Worm (Caenorhabditis elegans): ENCODE data around the gene F39G3.3.

The F39G3.3 gene

DNA sequence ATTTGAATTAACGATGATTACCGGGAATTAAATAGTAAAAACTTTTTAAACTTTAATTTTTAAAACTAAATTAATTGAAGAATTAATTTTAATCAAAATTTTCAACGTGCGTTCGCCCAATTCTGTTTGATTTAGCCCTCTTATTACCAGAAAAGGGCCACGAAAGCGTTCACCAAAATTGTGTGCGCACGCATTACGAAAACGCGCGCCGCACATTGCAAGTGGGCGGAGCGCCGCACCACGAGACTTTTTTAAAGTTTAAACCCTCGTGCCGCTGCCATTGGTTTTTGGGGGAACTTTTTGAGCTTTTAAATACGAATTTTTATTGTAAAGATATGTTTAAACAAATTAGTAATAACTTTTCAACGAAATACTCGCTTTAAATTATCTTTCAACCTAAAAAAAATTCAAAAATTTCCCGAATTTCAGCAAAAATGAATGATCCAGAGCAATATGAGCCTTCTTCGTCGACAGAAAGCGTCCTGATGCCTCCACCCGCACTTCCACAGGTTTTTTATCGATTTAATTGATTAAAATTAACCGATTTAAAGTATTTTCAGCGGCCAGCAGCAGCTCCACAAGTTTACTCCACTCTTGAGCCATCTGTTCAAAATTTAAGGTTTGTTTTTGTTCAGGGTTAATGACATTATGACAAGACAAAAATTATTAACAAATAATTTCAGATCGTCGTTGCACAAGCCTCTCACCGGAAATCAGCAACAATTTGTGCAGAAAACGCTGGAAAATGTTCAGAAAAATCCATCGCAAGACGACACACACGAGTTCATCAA, 44.8 kb upstream of the F39G3.3 start, which contains the start of gene taf-10 (continued):
- TF ChIP-seq lin-15B (tag; optimal IDR thresholded peaks at IDR 0.05): peak; percentile 9
- TF ChIP-seq jun-1 (tag; optimal IDR thresholded peaks at IDR 0.05): no peak
- no peak for TF ChIP-seq ceh-90 (tag; optimal IDR thresholded peaks at IDR 0.05)

ce11 chrV:4687944-4688505, 43.7 kb upstream of the F39G3.3 start, which contains the start of gene K03B4.2:
TSS of gene K03B4.2 (plus strand) at chrV:4687994.
- TF ChIP-seq elt-2 (tag; optimal IDR thresholded peaks at IDR 0.05) (peak; percentile 3), efl-1 (optimal IDR thresholded peaks at IDR 0.05) (no peak), efl-1 (GFP tag; optimal IDR thresholded peaks at IDR 0.05 in 1 of 2) (peak in 1 of 2 experiments; percentile 81), nhr-20 (tag; optimal IDR thresholded peaks at IDR 0.05) (no peak), ama-1 (optimal IDR thresholded peaks at IDR 0.05) (peak; percentile 71), nhr-71 (tag; optimal IDR thresholded peaks at IDR 0.05) (peak; percentile 11)

DNA sequence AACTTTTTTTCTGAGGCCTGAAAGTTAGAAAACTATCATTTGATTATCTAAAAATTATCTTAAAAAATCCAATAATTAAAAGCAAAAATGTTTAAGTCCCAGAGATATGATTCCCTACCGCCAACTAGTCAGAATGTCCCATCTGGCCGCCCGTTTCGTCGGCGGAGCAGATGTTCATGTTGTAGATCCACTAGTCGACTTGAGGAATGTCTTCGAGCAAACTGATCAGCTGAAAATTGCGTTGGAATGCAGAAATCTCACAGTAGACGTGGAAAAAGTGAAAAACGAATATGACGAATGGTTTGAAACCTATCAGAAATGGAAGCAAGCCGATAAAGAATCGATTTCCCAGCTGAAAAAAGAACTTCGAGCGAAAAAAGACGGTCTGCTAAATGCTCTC, 42.5 kb upstream of the F39G3.3 start, which contains the start of gene K03B4.1:
Gene K03B4.1, plus strand, starts transcription at position 97 of the 400 bp plus-strand sequence.
- TF ChIP-seq efl-1 (optimal IDR thresholded peaks at IDR 0.05): no peak
- TF ChIP-seq efl-1 (GFP tag; optimal IDR thresholded peaks at IDR 0.05 in 1 of 2): peak in 1 of 2 experiments; percentile 43
- peak; percentile 38 for TF ChIP-seq ama-1 (optimal IDR thresholded peaks at IDR 0.05)
- TF ChIP-seq hlh-4 (tag; optimal IDR thresholded peaks at IDR 0.05): no peak

DNA sequence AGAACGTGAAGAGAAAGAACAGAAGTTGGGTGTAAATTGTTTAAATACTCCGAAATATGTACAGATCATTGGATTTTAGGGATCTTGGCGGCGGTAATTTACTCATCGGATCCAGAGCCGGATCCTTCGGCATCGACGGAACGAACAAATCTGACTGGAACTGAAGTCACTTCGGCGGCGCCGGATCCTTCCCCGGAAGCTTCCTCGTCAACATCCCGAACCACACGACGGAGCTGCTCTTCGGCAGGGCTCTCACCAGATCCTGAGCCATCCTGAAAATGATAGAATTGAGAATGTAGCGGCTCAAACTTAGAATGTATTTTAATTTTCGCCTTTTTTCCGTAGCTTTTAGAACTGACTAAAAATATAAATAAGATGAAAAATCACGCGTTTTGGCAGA, 40.1 kb upstream of the F39G3.3 start:
- no peak for TF ChIP-seq nhr-20 (tag; optimal IDR thresholded peaks at IDR 0.05)
- no peak for TF ChIP-seq sox-4 (tag; optimal IDR thresholded peaks at IDR 0.05)
- no peak for TF ChIP-seq nhr-12 (tag; optimal IDR thresholded peaks at IDR 0.05)
- TF ChIP-seq zip-4 (GFP tag; optimal IDR thresholded peaks at IDR 0.05): no peak
- no peak for TF ChIP-seq lsy-2 (tag; optimal IDR thresholded peaks at IDR 0.05)
- no peak for TF ChIP-seq ceh-63 (GFP tag; optimal IDR thresholded peaks at IDR 0.05)
- no peak for TF ChIP-seq fkh-10 (GFP tag; optimal IDR thresholded peaks at IDR 0.05)
- TF ChIP-seq nhr-47 (tag; optimal IDR thresholded peaks at IDR 0.05): no peak
- no peak for TF ChIP-seq zag-1 (tag; optimal IDR thresholded peaks at IDR 0.05)
- no peak for TF ChIP-seq unc-86 (tag; optimal IDR thresholded peaks at IDR 0.05)
- TF ChIP-seq Y116A8C.19 (tag; optimal IDR thresholded peaks at IDR 0.05; ENCODE audit: borderline replicate concordance): no peak
- TF ChIP-seq blmp-1 (tag; optimal IDR thresholded peaks at IDR 0.05): no peak
- no peak for TF ChIP-seq ama-1 (optimal IDR thresholded peaks at IDR 0.05)
- no peak for TF ChIP-seq dpl-1 (GFP tag; optimal IDR thresholded peaks at IDR 0.05)
- no peak for TF ChIP-seq snpc-4 (tag; optimal IDR thresholded peaks at IDR 0.05)
- TF ChIP-seq egl-27 (tag; optimal IDR thresholded peaks at IDR 0.05): no peak
- TF ChIP-seq elt-2 (tag; optimal IDR thresholded peaks at IDR 0.05): no peak
- TF ChIP-seq xbp-1 (tag; optimal IDR thresholded peaks at IDR 0.05): no peak
- no peak for TF ChIP-seq hpl-2 (GFP tag; optimal IDR thresholded peaks at IDR 0.05)
- no peak for TF ChIP-seq ceh-8 (GFP tag; optimal IDR thresholded peaks at IDR 0.05)

DNA sequence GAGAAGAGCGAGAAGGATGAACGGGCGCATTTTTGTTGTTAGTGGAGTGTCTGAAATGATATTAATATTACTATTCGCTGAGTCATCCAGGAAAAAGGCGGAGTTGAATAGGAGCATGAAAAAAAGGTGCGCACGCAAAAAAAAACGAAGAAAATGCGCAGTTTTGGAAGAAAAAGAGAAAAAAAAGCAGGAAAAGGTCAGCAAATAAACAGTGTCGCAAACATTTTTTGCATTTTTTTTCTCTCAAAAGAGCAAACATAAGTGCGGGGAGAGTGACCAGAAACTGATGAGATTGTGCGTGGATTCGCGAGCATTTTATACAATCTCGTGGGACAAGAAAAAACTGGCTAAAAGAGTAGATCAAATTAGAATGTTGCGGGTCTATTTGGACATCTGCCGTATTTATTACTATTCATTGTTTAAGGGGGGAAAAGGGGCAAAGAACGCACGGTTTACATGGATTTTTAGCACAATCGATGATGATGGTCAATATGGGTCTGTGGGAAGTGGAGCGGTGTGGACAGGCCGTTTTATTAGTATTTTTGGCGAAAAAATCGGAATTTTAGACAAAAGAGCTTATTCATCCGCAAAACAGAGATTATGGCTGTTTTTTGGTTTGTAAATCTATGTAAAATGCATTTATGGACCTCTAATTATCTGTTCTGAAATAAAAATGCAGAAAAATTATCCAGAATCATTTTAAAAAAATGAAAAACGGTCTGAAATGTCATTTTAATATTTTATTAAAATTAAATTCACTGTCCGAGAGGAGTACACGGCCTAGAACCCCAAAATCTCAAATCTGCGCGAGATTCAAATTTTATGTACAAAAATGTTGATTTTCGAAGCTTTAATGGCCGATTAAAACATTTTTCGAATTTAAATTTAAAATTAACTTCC, 39.1 kb upstream of the F39G3.3 start, which contains the start of gene cpg-8:
Gene cpg-8, minus strand, starts transcription at position 51 of the 900 bp plus-strand sequence.
- TF ChIP-seq lin-35 (GFP tag; optimal IDR thresholded peaks at IDR 0.05) (peak in 1 of 2 experiments; percentile 59), C16A3.4 (tag; optimal IDR thresholded peaks at IDR 0.05) (peak; percentile 4), nhr-11 (tag; optimal IDR thresholded peaks at IDR 0.05) (no peak), fkh-8 (tag; optimal IDR thresholded peaks at IDR 0.05) (no peak), C34B4.2 (tag; optimal IDR thresholded peaks at IDR 0.05) (no peak), irx-1 (tag; optimal IDR thresholded peaks at IDR 0.05) (no peak), elt-3 (tag; optimal IDR thresholded peaks at IDR 0.05) (no peak), nhr-19 (GFP tag; conservative IDR thresholded peaks at IDR 0.05) (no peak), aha-1 (tag; optimal IDR thresholded peaks at IDR 0.05) (no peak), pag-3 (tag; optimal IDR thresholded peaks at IDR 0.05; ENCODE audit: borderline replicate concordance, insufficient read depth) (no peak), dpl-1 (GFP tag; optimal IDR thresholded peaks at IDR 0.05) (peak; percentile 22 to 61 (median 51)), xbp-1 (tag; optimal IDR thresholded peaks at IDR 0.05) (no peak), fos-1 (tag; optimal IDR thresholded peaks at IDR 0.05) (no peak), swsn-7 (tag; optimal IDR thresholded peaks at IDR 0.05) (no peak), nhr-20 (tag; optimal IDR thresholded peaks at IDR 0.05) (no peak), nhr-85 (tag) (no peak), efl-1 (optimal IDR thresholded peaks at IDR 0.05) (peak; percentile 52 to 58), efl-1 (GFP tag; optimal IDR thresholded peaks at IDR 0.05 in 1 of 2) (peak; percentile 54 to 95), nhr-84 (tag; optimal IDR thresholded peaks at IDR 0.05) (no peak)
